Worm (Caenorhabditis elegans): ENCODE results near the gene F33G12.6.

The F33G12.6 gene

DNA sequence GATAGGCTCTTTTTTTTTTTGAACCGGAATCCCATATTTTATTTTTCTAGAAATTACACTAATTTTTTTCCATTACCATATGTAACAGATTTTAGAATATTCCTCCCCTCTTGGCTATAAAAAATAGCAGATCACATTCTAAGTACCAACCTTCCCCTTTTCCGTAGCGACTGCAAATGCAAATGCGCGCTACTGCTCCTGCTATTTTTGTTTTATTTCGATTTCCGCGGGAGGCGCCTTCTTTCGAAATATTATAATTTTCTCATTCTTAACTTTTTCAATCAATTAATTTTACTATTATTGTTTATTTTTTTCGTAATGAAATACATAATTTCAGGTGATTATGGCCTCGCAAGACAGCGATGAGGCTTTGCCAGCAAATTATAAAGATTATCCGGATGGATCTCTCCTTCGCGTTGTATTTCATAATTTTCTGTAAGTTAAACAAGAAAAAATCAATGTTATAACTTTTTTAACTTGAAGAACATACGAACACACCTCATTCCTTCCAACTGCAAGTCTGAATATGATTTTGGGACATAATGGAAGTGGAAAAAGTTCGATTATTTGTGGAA, 12.2 kb downstream of the F33G12.6 start, which contains the start of gene smc-5 (continued):
- peak; percentile 59 for TF ChIP-seq swsn-7 (tag; optimal IDR thresholded peaks at IDR 0.05)
- no peak for TF ChIP-seq ceh-90 (tag; optimal IDR thresholded peaks at IDR 0.05)
- peak; percentile 89 for TF ChIP-seq skn-1 (tag; optimal IDR thresholded peaks at IDR 0.05)
- peak; percentile 92 for TF ChIP-seq C16A3.4 (tag; optimal IDR thresholded peaks at IDR 0.05)
- TF ChIP-seq jun-1 (tag; optimal IDR thresholded peaks at IDR 0.05), result peak; percentile 32
- no peak for TF ChIP-seq C04F5.9 (tag; optimal IDR thresholded peaks at IDR 0.05)

ce11 chrII:5066967-5067366, 17.3 kb downstream of the F33G12.6 start:
- no peak for TF ChIP-seq alr-1 (tag; optimal IDR thresholded peaks at IDR 0.05; ENCODE audit: borderline replicate concordance)
- no peak for TF ChIP-seq nhr-76 (tag; optimal IDR thresholded peaks at IDR 0.05)
- peak; percentile 92 for TF ChIP-seq dsc-1 (tag; optimal IDR thresholded peaks at IDR 0.05)
- TF ChIP-seq ama-1 (optimal IDR thresholded peaks at IDR 0.05), result no peak
- TF ChIP-seq lin-39 (tag; optimal IDR thresholded peaks at IDR 0.05), result no peak
- TF ChIP-seq nhr-20 (tag; optimal IDR thresholded peaks at IDR 0.05), result no peak
- peak; percentile 8 for TF ChIP-seq nhr-71 (tag; optimal IDR thresholded peaks at IDR 0.05)
- TF ChIP-seq lin-15B (tag; optimal IDR thresholded peaks at IDR 0.05), result no peak
- no peak for TF ChIP-seq fos-1 (tag; optimal IDR thresholded peaks at IDR 0.05)
- no peak for TF ChIP-seq ztf-11 (tag; optimal IDR thresholded peaks at IDR 0.05)
- peak; percentile 33 for TF ChIP-seq pax-3 (tag; optimal IDR thresholded peaks at IDR 0.05)
- peak; percentile 26 for TF ChIP-seq nhr-47 (tag; optimal IDR thresholded peaks at IDR 0.05)
- no peak for TF ChIP-seq unc-98 (GFP tag; IDR thresholded peaks at IDR 0.05)
- TF ChIP-seq sox-4 (tag; optimal IDR thresholded peaks at IDR 0.05), result peak; percentile 2
- TF ChIP-seq mab-9 (GFP tag; IDR thresholded peaks at IDR 0.05), result no peak

ce11 chrII:5067927-5068326, 18.2 kb downstream of the F33G12.6 start, which contains the start of gene C27A2.8:
Gene C27A2.8 (minus strand): TSS chrII:5068043.
- TF ChIP-seq elt-2 (tag; optimal IDR thresholded peaks at IDR 0.05) (no peak), ama-1 (optimal IDR thresholded peaks at IDR 0.05) (no peak), nhr-47 (tag; optimal IDR thresholded peaks at IDR 0.05) (no peak), ceh-88 (GFP tag; IDR thresholded peaks at IDR 0.05) (no peak), fkh-8 (tag; optimal IDR thresholded peaks at IDR 0.05) (peak; percentile 76), nhr-20 (tag; optimal IDR thresholded peaks at IDR 0.05) (no peak), unc-86 (tag; optimal IDR thresholded peaks at IDR 0.05) (no peak), rnt-1 (tag; optimal IDR thresholded peaks at IDR 0.05) (no peak), dsc-1 (tag; optimal IDR thresholded peaks at IDR 0.05) (peak; percentile 64), egl-13 (tag; optimal IDR thresholded peaks at IDR 0.05) (peak; percentile 42)

DNA sequence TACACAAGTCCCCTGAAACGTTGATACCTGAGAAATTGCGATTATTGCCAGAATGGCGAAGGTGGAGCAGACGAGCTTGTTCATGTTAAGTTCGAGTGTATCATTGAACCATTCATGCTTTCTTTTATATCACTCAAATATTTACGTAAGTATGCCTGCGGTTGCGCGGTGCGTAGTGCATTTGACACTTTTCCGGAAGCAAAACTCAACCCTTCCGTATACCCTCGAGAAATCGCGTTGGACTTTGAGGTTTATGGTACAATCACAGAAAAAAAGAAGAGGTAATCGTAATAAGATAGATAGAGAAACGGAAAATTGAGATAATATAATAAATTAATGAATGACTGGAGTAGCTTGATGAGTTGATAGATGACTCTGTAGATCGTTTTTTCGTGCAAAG, 19.8 kb downstream of the F33G12.6 start, which contains the start of gene idpb-2:
TSS of gene idpb-2 (minus strand) at position 101 of the 400 bp plus-strand sequence.
- TF ChIP-seq ztf-4 (tag; optimal IDR thresholded peaks at IDR 0.05) (no peak), unc-130 (tag; optimal IDR thresholded peaks at IDR 0.05) (no peak), vab-15 (tag; optimal IDR thresholded peaks at IDR 0.05) (no peak), efl-1 (optimal IDR thresholded peaks at IDR 0.05) (no peak), efl-1 (GFP tag; optimal IDR thresholded peaks at IDR 0.05 in 1 of 2) (no peak), sptf-1 (tag; optimal IDR thresholded peaks at IDR 0.05) (no peak), hlh-17 (GFP tag; optimal IDR thresholded peaks at IDR 0.05; ENCODE audit: borderline replicate concordance) (no peak), unc-86 (tag; optimal IDR thresholded peaks at IDR 0.05) (no peak)

DNA sequence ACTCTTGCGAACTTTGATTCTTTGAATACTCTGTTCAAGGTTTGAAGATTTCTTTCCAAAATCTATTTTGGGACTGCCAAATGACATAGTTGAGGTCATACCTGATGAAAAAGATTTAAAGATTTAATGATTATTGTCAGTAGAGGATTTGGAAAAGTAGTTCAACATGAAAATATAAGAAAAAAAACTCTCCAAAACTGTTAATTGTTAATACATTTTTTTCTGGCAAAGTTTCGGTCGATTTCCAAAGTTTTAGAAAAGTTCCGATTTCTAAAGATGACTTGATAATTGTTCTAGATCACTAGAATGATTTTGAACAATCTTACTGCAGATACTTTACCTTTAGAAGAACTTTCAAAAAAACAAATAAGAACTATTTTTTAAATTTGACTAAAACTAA, 21.6 kb downstream of the F33G12.6 start, which contains the start of gene C27A2.7:
TSS of gene C27A2.7 (minus strand) at position 101 of the 400 bp plus-strand sequence.
- TF ChIP-seq tlp-1 (tag; optimal IDR thresholded peaks at IDR 0.05) (no peak), sox-4 (tag; optimal IDR thresholded peaks at IDR 0.05) (no peak), unc-98 (GFP tag; IDR thresholded peaks at IDR 0.05) (no peak), elt-2 (tag; optimal IDR thresholded peaks at IDR 0.05) (no peak), C16A3.4 (tag; optimal IDR thresholded peaks at IDR 0.05) (no peak), C04F5.9 (tag; optimal IDR thresholded peaks at IDR 0.05) (no peak), isw-1 (GFP tag; IDR thresholded peaks at IDR 0.05) (no peak), nhr-47 (tag; optimal IDR thresholded peaks at IDR 0.05) (no peak), C34B4.2 (tag; optimal IDR thresholded peaks at IDR 0.05) (no peak)

All from whole organism, L1 larva.